Worm (Caenorhabditis elegans): ENCODE measurements around the gene Y39A1A.2.
"Not testable (repeated sequence)": the region's sequence is repeated elsewhere in the genome, so short reads cannot be mapped to it uniquely, and the experiment has no call there.

DNA sequence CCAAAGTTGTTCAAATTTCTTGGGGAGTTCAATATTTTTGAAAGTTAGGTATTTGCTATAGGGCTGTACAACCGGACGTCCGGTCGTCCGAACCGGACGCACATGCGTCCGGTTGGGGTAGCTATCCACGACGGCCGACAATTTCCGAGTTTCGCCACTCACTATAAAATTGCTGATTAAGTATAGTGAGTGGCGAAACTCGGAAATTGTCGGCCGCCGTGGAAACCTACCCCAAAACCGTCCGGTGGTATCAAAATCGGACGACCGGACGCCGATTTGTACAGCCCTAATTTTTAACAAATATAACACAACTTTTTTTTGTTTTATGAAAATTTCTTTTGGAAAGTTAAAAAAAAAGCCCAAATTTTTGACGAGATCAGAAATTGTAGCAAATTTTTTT lies 27.1 kb downstream of the Y39A1A.2 start:
- TF ChIP-seq F49E8.2 (tag; optimal IDR thresholded peaks at IDR 0.05; ENCODE audit: borderline replicate concordance); egl-27 (tag; optimal IDR thresholded peaks at IDR 0.05); zag-1 (tag; optimal IDR thresholded peaks at IDR 0.05): not testable (repeated sequence)
